Worm (Caenorhabditis elegans): ENCODE data around the gene cpt-2.

- TF ChIP-seq pag-3 (tag; optimal IDR thresholded peaks at IDR 0.05; ENCODE audit: borderline replicate concordance, insufficient read depth) (no peak), zip-4 (GFP tag; optimal IDR thresholded peaks at IDR 0.05) (no peak), lsy-2 (tag; optimal IDR thresholded peaks at IDR 0.05) (no peak), efl-1 (optimal IDR thresholded peaks at IDR 0.05) (no peak), efl-1 (GFP tag; optimal IDR thresholded peaks at IDR 0.05 in 1 of 2) (no peak), unc-62 (GFP tag; optimal IDR thresholded peaks at IDR 0.05) (no peak), jun-1 (tag; optimal IDR thresholded peaks at IDR 0.05) (no peak), nhr-77 (tag; optimal IDR thresholded peaks at IDR 0.05) (no peak)
Measured at ce11 chrIV:11131268-11131667, 48.2 kb upstream of the cpt-2 start, which contains the start of gene ard-1.
